Worm (Caenorhabditis elegans): Measurements from ENCODE around the gene T25E4.1.

The T25E4.1 gene

ce11 chrII:5577060-5577459, 1.1 kb upstream of the T25E4.1 start (continued):
- TF ChIP-seq T26A8.4 (GFP tag; IDR thresholded peaks at IDR 0.05), result peak; percentile 50; the same call in 1 of the 2 replicates
- TF ChIP-seq nhr-76 (tag; optimal IDR thresholded peaks at IDR 0.05), result no peak
- TF ChIP-seq fkh-10 (GFP tag; optimal IDR thresholded peaks at IDR 0.05), result no peak
- TF ChIP-seq zfp-3 (GFP tag; conservative IDR thresholded peaks at IDR 0.05), result no peak
- TF ChIP-seq lir-3 (tag; optimal IDR thresholded peaks at IDR 0.05), result no peak
- no peak for TF ChIP-seq F49E8.2 (tag; optimal IDR thresholded peaks at IDR 0.05; ENCODE audit: borderline replicate concordance)
- TF ChIP-seq nhr-6 (tag; optimal IDR thresholded peaks at IDR 0.05), result no peak
- no peak; a peak in 1 of 4 replicates for TF ChIP-seq madf-5 (GFP tag; IDR thresholded peaks at IDR 0.05)
- peak in 1 of 2 experiments; percentile 6 for TF ChIP-seq hif-1 (tag; optimal IDR thresholded peaks at IDR 0.05)
- TF ChIP-seq lin-1 (GFP tag; IDR thresholded peaks at IDR 0.05), result no peak
- no peak for TF ChIP-seq R02D3.7 (tag; optimal IDR thresholded peaks at IDR 0.05)
- TF ChIP-seq Y105C5A.15 (GFP tag; IDR thresholded peaks at IDR 0.05), result peak; percentile 83
- peak; percentile 77 for TF ChIP-seq aha-1 (tag)
- TF ChIP-seq unc-39 (tag; optimal IDR thresholded peaks at IDR 0.05), result no peak
- no peak for TF ChIP-seq mxl-2 (GFP tag; conservative IDR thresholded peaks at IDR 0.05)
- peak; percentile 4 for TF ChIP-seq gei-8 (GFP tag; optimal IDR thresholded peaks at IDR 0.05)
- no peak for TF ChIP-seq saeg-2 (GFP tag; IDR thresholded peaks at IDR 0.05)
- TF ChIP-seq T20F7.1 (GFP tag; optimal IDR thresholded peaks at IDR 0.05), result peak; percentile 25
- peak; percentile 51 for TF ChIP-seq unc-130 (GFP tag; optimal IDR thresholded peaks at IDR 0.05)
- peak; percentile 23 for TF ChIP-seq zip-2 (tag; optimal IDR thresholded peaks at IDR 0.05)
- TF ChIP-seq daf-19 (GFP tag; conservative IDR thresholded peaks at IDR 0.05), result peak; percentile 84
- no peak for TF ChIP-seq daf-8 (GFP tag; IDR thresholded peaks at IDR 0.05)
- TF ChIP-seq ceh-44 (GFP tag; IDR thresholded peaks at IDR 0.05), result 0 out of 2 replicates have a peak, but pooled peaks have one; percentile 26
- no peak for TF ChIP-seq F10B5.3 (tag; optimal IDR thresholded peaks at IDR 0.05)
- peak in 1 of 2 experiments; percentile 81 for TF ChIP-seq unc-62 (GFP tag; optimal IDR thresholded peaks at IDR 0.05 in 1 of 2)
- TF ChIP-seq unc-62 (tag; optimal IDR thresholded peaks at IDR 0.05), result no peak
- no peak for TF ChIP-seq zip-11 (GFP tag; IDR thresholded peaks at IDR 0.05)
- no peak for TF ChIP-seq attf-4 (tag; optimal IDR thresholded peaks at IDR 0.05)
- no peak for TF ChIP-seq lsy-2 (tag; optimal IDR thresholded peaks at IDR 0.05)
- no peak for TF ChIP-seq ZK546.5 (tag; optimal IDR thresholded peaks at IDR 0.05)
- TF ChIP-seq lin-38 (GFP tag; IDR thresholded peaks at IDR 0.05), result no peak; the same call in 1 of the 2 replicates
- TF ChIP-seq Y75B8A.6 (GFP tag; IDR thresholded peaks at IDR 0.05), result no peak
- TF ChIP-seq rbr-2 (tag; optimal IDR thresholded peaks at IDR 0.05), result peak; percentile 60
- no peak for TF ChIP-seq lin-13 (GFP tag; optimal IDR thresholded peaks at IDR 0.05)
- TF ChIP-seq tra-1 (GFP tag; IDR thresholded peaks at IDR 0.05), result peak; percentile 54; the same call in 1 of the 2 replicates
- no peak for TF ChIP-seq Y48G9A.11 (GFP tag; IDR thresholded peaks at IDR 0.05)
- no peak for TF ChIP-seq lin-39 (tag; optimal IDR thresholded peaks at IDR 0.05)
- peak; percentile 46; the same call in 1 of the 2 replicates for TF ChIP-seq arid-1 (GFP tag; conservative IDR thresholded peaks at IDR 0.05)
- TF ChIP-seq ces-1 (GFP tag; optimal IDR thresholded peaks at IDR 0.05), result no peak
- peak; percentile 56 for TF ChIP-seq dmd-9 (GFP tag; IDR thresholded peaks at IDR 0.05)
- TF ChIP-seq daf-16 (GFP tag; optimal IDR thresholded peaks at IDR 0.05), result peak in 1 of 2 experiments; percentile 65
- peak; percentile 59 for TF ChIP-seq daf-16 (tag; optimal IDR thresholded peaks at IDR 0.05)
- TF ChIP-seq dmd-6 (GFP tag; IDR thresholded peaks at IDR 0.05), result peak; percentile 59
- peak; percentile 71 for TF ChIP-seq mes-2 (tag; optimal IDR thresholded peaks at IDR 0.05; ENCODE audit: poor library complexity, severe bottlenecking)
- TF ChIP-seq ztf-7 (tag; optimal IDR thresholded peaks at IDR 0.05), result peak; percentile 25
- TF ChIP-seq dmd-8 (GFP tag; IDR thresholded peaks at IDR 0.05), result 0 out of 2 replicates have a peak, but pooled peaks have one; percentile 71
- no peak for TF ChIP-seq snpc-4 (tag; optimal IDR thresholded peaks at IDR 0.05)
- TF ChIP-seq nhr-11 (tag; optimal IDR thresholded peaks at IDR 0.05), result no peak
- TF ChIP-seq ZK337.2 (GFP tag; IDR thresholded peaks at IDR 0.05), result no peak
- TF ChIP-seq daf-12 (tag; optimal IDR thresholded peaks at IDR 0.05), result no peak
- TF ChIP-seq egl-43 (GFP tag; IDR thresholded peaks at IDR 0.05), result peak; percentile 90
- TF ChIP-seq ceh-82 (tag; optimal IDR thresholded peaks at IDR 0.05), result no peak

Data from whole organism, L4 larva.